Fruit fly (Drosophila melanogaster) whole organism, embryonic: ENCODE measurements around the gene Trhn.

Experiments used
- Adf1 ChIP-seq: fragments of 200-800 bp; sonication (Bioruptor generic); IDR thresholded peaks from 2 replicates; pipeline ENCODE4 v1.3.6; 2022; ENCODE audit warnings: missing biosample characterization, missing genetic modification characterization
- B-H2 ChIP-seq: fragments of 200-800 bp; sonication (Bioruptor generic); optimal IDR thresholded peaks from 2 replicates; lab custom pipeline; 2018; ENCODE audit warnings: missing biosample characterization, mild to moderate bottlenecking, missing genetic modification characterization
- Blimp-1 ChIP-seq: fragments of 200-800 bp; sonication (Bioruptor generic); optimal IDR thresholded peaks from 3 replicates; lab custom pipeline; 2018; ENCODE audit warnings: missing biosample characterization, missing genetic modification characterization, mild to moderate bottlenecking, moderate library complexity, missing genetic modification reagents
- CG10462 ChIP-seq: fragments of 200-800 bp; sonication (Bioruptor generic); optimal IDR thresholded peaks from 2 replicates; lab custom pipeline; 2016; ENCODE audit warnings: missing biosample characterization, missing genetic modification characterization
- CG11247 ChIP-seq: fragments of 200-800 bp; sonication (Bioruptor generic); IDR thresholded peaks from 2 replicates; pipeline ENCODE4 v1.3.6; 2022; ENCODE audit warnings: missing biosample characterization, missing genetic modification characterization
- CG11456 ChIP-seq: fragments of 200-800 bp; sonication (Bioruptor generic); IDR thresholded peaks from 3 replicates; pipeline ENCODE4 v1.3.6; 2022; ENCODE audit warnings: missing biosample characterization, missing genetic modification characterization
- CG12155 ChIP-seq: fragments of 200-800 bp; sonication (Bioruptor generic); optimal IDR thresholded peaks from 3 replicates; lab custom pipeline; 2016; ENCODE audit warnings: missing biosample characterization, missing genetic modification characterization
- CG14014 ChIP-seq: fragments of 200-800 bp; sonication (Bioruptor generic); IDR thresholded peaks from 2 replicates; pipeline ENCODE4 v1.3.6; 2022; ENCODE audit warnings: missing biosample characterization, missing genetic modification characterization
- CG14441 ChIP-seq: fragments of 200-800 bp; sonication (Bioruptor generic); IDR thresholded peaks from 2 replicates; pipeline ENCODE4 v1.3.6; 2022; ENCODE audit warnings: missing biosample characterization, missing genetic modification characterization
- CG14965 ChIP-seq: fragments of 200-800 bp; sonication (Bioruptor generic); optimal IDR thresholded peaks from 2 replicates; lab custom pipeline; 2016; ENCODE audit warnings: missing biosample characterization, missing genetic modification characterization, borderline replicate concordance
- CG17328 ChIP-seq: fragments of 200-800 bp; sonication (Bioruptor generic); IDR thresholded peaks from 2 replicates; pipeline ENCODE4 v1.3.6; 2022; ENCODE audit warnings: missing biosample characterization, missing genetic modification characterization
- CG1832 ChIP-seq: fragments of 200-800 bp; sonication (Bioruptor generic); optimal IDR thresholded peaks from 2 replicates; lab custom pipeline; 2017; ENCODE audit warnings: missing biosample characterization, mild to moderate bottlenecking, missing genetic modification characterization, inconsistent platforms
- CG2875 ChIP-seq: fragments of 200-800 bp; sonication (Bioruptor generic); optimal IDR thresholded peaks from 2 replicates; lab custom pipeline; 2017; ENCODE audit warnings: missing biosample characterization, mild to moderate bottlenecking, missing genetic modification characterization, missing genetic modification reagents
- CG31224 ChIP-seq: fragments of 200-800 bp; sonication (Bioruptor generic); IDR thresholded peaks from 2 replicates; pipeline ENCODE4 v1.3.6; 2022; ENCODE audit warnings: missing biosample characterization, missing genetic modification characterization
- CG3163 ChIP-seq: fragments of 200-800 bp; sonication (Bioruptor generic); optimal IDR thresholded peaks from 3 replicates; lab custom pipeline; 2016; ENCODE audit warnings: missing biosample characterization, missing genetic modification characterization
- CG3281 ChIP-seq: fragments of 200-800 bp; sonication (Bioruptor generic); optimal IDR thresholded peaks from 3 replicates; lab custom pipeline; 2017; ENCODE audit warnings: missing biosample characterization, mild to moderate bottlenecking, missing genetic modification characterization
- CG34224 ChIP-seq: fragments of 200-800 bp; sonication (Bioruptor generic); IDR thresholded peaks from 3 replicates; pipeline ENCODE4 v1.3.6; 2022; ENCODE audit warnings: missing biosample characterization, missing genetic modification characterization; ENCODE audit not compliant: partially characterized antibody
- CG7839 ChIP-seq: fragments of 200-800 bp; sonication (Bioruptor generic); optimal IDR thresholded peaks from 3 replicates; lab custom pipeline; 2018; ENCODE audit warnings: missing biosample characterization, mild to moderate bottlenecking, missing genetic modification characterization, moderate library complexity
- CG9932 ChIP-seq: fragments of 200-800 bp; sonication (Bioruptor generic); IDR thresholded peaks from 2 replicates; pipeline ENCODE4 v1.3.6; 2022; ENCODE audit warnings: missing biosample characterization, missing genetic modification characterization
- Dek ChIP-seq: fragments of 200-800 bp; sonication (Bioruptor generic); optimal IDR thresholded peaks from 3 replicates; lab custom pipeline; 2019; ENCODE audit warnings: missing biosample characterization, mild to moderate bottlenecking, missing genetic modification characterization, moderate library complexity
- Elba2 ChIP-seq: fragments of 200-800 bp; sonication (Bioruptor generic); optimal IDR thresholded peaks from 3 replicates; lab custom pipeline; 2016; ENCODE audit warnings: missing biosample characterization, missing genetic modification characterization
- HHEX ChIP-seq: fragments of 200-800 bp; sonication (Bioruptor generic); optimal IDR thresholded peaks from 3 replicates; lab custom pipeline; 2017; ENCODE audit warnings: missing biosample characterization, mild to moderate bottlenecking, missing genetic modification characterization, missing genetic modification reagents
- Hsf ChIP-seq: fragments of 200-800 bp; sonication (Bioruptor generic); optimal IDR thresholded peaks from 3 replicates; lab custom pipeline; 2016; ENCODE audit warnings: missing biosample characterization, missing genetic modification characterization
- Lpt ChIP-seq: fragments of >200 bp; optimal IDR thresholded peaks from 2 replicates; lab custom pipeline; 2018; ENCODE audit warnings: missing biosample characterization, missing genetic modification characterization
- NFAT ChIP-seq: fragments of 200-800 bp; sonication (Bioruptor generic); IDR thresholded peaks from 2 replicates; pipeline ENCODE4 v1.3.6; 2022; ENCODE audit warnings: missing biosample characterization, missing genetic modification characterization
- Oaz ChIP-seq: fragments of 200-800 bp; sonication (Bioruptor generic); IDR thresholded peaks from 2 replicates; pipeline ENCODE4 v1.3.6; 2022; ENCODE audit warnings: missing biosample characterization, missing genetic modification characterization
- Oli ChIP-seq: fragments of 200-800 bp; sonication (Bioruptor generic); optimal IDR thresholded peaks from 2 replicates; lab custom pipeline; 2018; ENCODE audit warnings: missing biosample characterization, mild to moderate bottlenecking, missing genetic modification characterization, moderate library complexity
- Sin3A ChIP-seq: fragments of >200 bp; optimal IDR thresholded peaks from 2 replicates; lab custom pipeline; 2018
- Sox102F ChIP-seq: fragments of 200-800 bp; sonication (Bioruptor generic); optimal IDR thresholded peaks from 2 replicates; lab custom pipeline; 2018; ENCODE audit warnings: missing biosample characterization, mild to moderate bottlenecking, missing genetic modification characterization, moderate library complexity
- Trl ChIP-seq, 3 experiments: fragments of >200 bp in 2 of 3; fragments of 200-800 bp in 1 of 3; sonication (Bioruptor generic) in 1 of 3; optimal IDR thresholded peaks; 2 replicates in 1 of 3; 3 replicates in 2 of 3; lab custom pipeline; 2016 to 2017; ENCODE audit warnings: missing biosample characterization in 1 of 3, missing genetic modification characterization in 1 of 3
- aop ChIP-seq: fragments of 200-800 bp; sonication (Bioruptor generic); IDR thresholded peaks from 2 replicates; pipeline ENCODE4 v1.3.6; 2022; ENCODE audit warnings: missing biosample characterization, missing genetic modification characterization
- ase ChIP-seq: fragments of 200-800 bp; sonication (Bioruptor generic); IDR thresholded peaks from 3 replicates; pipeline ENCODE4 v1.3.6; 2022; ENCODE audit warnings: missing biosample characterization, missing genetic modification characterization
- ash1 ChIP-seq: fragments of 200-800 bp; sonication (Bioruptor generic); optimal IDR thresholded peaks from 2 replicates; lab custom pipeline; 2018; ENCODE audit warnings: missing biosample characterization, mild to moderate bottlenecking, missing genetic modification characterization
- bcd ChIP-seq: fragments of 200-800 bp; sonication (Bioruptor generic); optimal IDR thresholded peaks from 2 replicates; lab custom pipeline; 2017; ENCODE audit warnings: missing biosample characterization, mild to moderate bottlenecking, missing genetic modification characterization
- cad ChIP-seq: fragments of >200 bp; optimal IDR thresholded peaks from 2 replicates; lab custom pipeline; 2017; ENCODE audit warnings: missing biosample characterization, missing genetic modification characterization
- cg ChIP-seq: fragments of 200-800 bp; sonication (Bioruptor generic); optimal IDR thresholded peaks from 3 replicates; lab custom pipeline; 2019; ENCODE audit warnings: missing biosample characterization, mild to moderate bottlenecking, missing genetic modification characterization, moderate library complexity
- crc ChIP-seq: fragments of 200-800 bp; sonication (Bioruptor generic); optimal IDR thresholded peaks from 2 replicates; lab custom pipeline; 2016; ENCODE audit warnings: missing biosample characterization, missing genetic modification characterization
- danr ChIP-seq: fragments of 200-800 bp; sonication (Bioruptor generic); IDR thresholded peaks from 2 replicates; pipeline ENCODE4 v1.3.6; 2022; ENCODE audit warnings: missing biosample characterization, missing genetic modification characterization
- dmrt11E ChIP-seq: fragments of 200-800 bp; sonication (Bioruptor generic); optimal IDR thresholded peaks from 3 replicates; lab custom pipeline; 2018; ENCODE audit warnings: missing biosample characterization, mild to moderate bottlenecking, missing genetic modification characterization, moderate library complexity
- fd3F ChIP-seq: fragments of 200-800 bp; sonication (Bioruptor generic); optimal IDR thresholded peaks from 2 replicates; lab custom pipeline; 2018; ENCODE audit warnings: missing biosample characterization, mild to moderate bottlenecking, missing genetic modification characterization, moderate library complexity
- insv ChIP-seq, 2 experiments: fragments of 200-800 bp; sonication (Bioruptor generic); optimal IDR thresholded peaks; 3 replicates each; lab custom pipeline; 2016 to 2018; ENCODE audit warnings: missing biosample characterization in 2 of 2, missing genetic modification characterization in 2 of 2
- pfk ChIP-seq: fragments of 200-800 bp; sonication (Bioruptor generic); optimal IDR thresholded peaks from 2 replicates; lab custom pipeline; 2018; ENCODE audit warnings: missing biosample characterization, mild to moderate bottlenecking, missing genetic modification characterization, moderate library complexity
- schlank ChIP-seq: fragments of 200-800 bp; sonication (Bioruptor generic); optimal IDR thresholded peaks from 2 replicates; lab custom pipeline; 2018; ENCODE audit warnings: missing biosample characterization, mild to moderate bottlenecking, missing genetic modification characterization
- sob ChIP-seq: fragments of 200-800 bp; sonication (Bioruptor generic); IDR thresholded peaks from 2 replicates; pipeline ENCODE4 v1.3.6; 2022; ENCODE audit warnings: missing biosample characterization, missing genetic modification characterization
- tin ChIP-seq: fragments of 200-800 bp; sonication (Bioruptor generic); optimal IDR thresholded peaks from 3 replicates; lab custom pipeline; 2016; ENCODE audit warnings: missing biosample characterization, missing genetic modification characterization
- twi ChIP-seq: fragments of 200-800 bp; optimal IDR thresholded peaks from 2 replicates; lab custom pipeline; 2019; ENCODE audit warnings: missing biosample characterization, mild to moderate bottlenecking, missing genetic modification characterization, moderate library complexity
- unpg ChIP-seq: fragments of 200-800 bp; sonication (Bioruptor generic); optimal IDR thresholded peaks from 3 replicates; lab custom pipeline; 2018; ENCODE audit warnings: missing biosample characterization, mild to moderate bottlenecking, missing genetic modification characterization, moderate library complexity
- vvl ChIP-seq: fragments of 200-800 bp; sonication (Bioruptor generic); IDR thresholded peaks from 2 replicates; pipeline ENCODE4 v1.3.6; 2022; ENCODE audit warnings: missing biosample characterization, missing genetic modification characterization
- wor ChIP-seq: fragments of 200-800 bp; sonication (Bioruptor generic); IDR thresholded peaks from 2 replicates; pipeline ENCODE4 v1.3.6; 2022; ENCODE audit warnings: missing biosample characterization, missing genetic modification characterization
- z ChIP-seq: fragments of 200-800 bp; sonication (Bioruptor generic); IDR thresholded peaks from 3 replicates; pipeline ENCODE4 v1.3.6; 2022; ENCODE audit warnings: missing biosample characterization, missing genetic modification characterization
- zen ChIP-seq: fragments of 200-800 bp; sonication (Bioruptor generic); optimal IDR thresholded peaks from 3 replicates; lab custom pipeline; 2018; ENCODE audit warnings: missing biosample characterization, mild to moderate bottlenecking, missing genetic modification characterization, moderate library complexity

The Trhn gene

dm6 chr3L:1151691-1152090, 41.3 kb downstream of the Trhn start (continued):
- TF ChIP-seq tin (GFP tag; lab: Kevin White, UChicago) (peak; percentile 27), crc (no peak), schlank (tag; lab: Kevin White, UChicago) (peak; percentile 10), HHEX (GFP tag; lab: Kevin White, UChicago) (peak; percentile 50), ash1 (GFP tag; lab: Kevin White, UChicago) (no peak), z (GFP tag; lab: Robert Waterston, UW) (no peak), CG17328 (GFP tag; lab: Robert Waterston, UW) (peak; percentile 56), ase (GFP tag; lab: Robert Waterston, UW) (peak; percentile 56; the same call in 1 of the 3 replicates), CG2875 (GFP tag; lab: Kevin White, UChicago) (no peak), Dek (tag; lab: Kevin White, UChicago) (peak; percentile 49), Lpt (GFP tag; lab: Kevin White, UChicago) (no peak), fd3F (GFP tag; lab: Kevin White, UChicago) (peak; percentile 20), zen (tag; lab: Kevin White, UChicago) (peak; percentile 20), Blimp-1 (peak; percentile 38), twi (no peak), CG7839 (peak; percentile 58), aop (GFP tag; lab: Robert Waterston, UW) (no peak), CG3163 (no peak), Trl (optimal IDR thresholded peaks at IDR 0.05; lab: Kevin White, UChicago) (no peak), Trl (GFP tag; optimal IDR thresholded peaks at IDR 0.05; lab: Kevin White, UChicago) (no peak), CG9932 (GFP tag; lab: Robert Waterston, UW) (peak; percentile 63), Hsf (GFP tag; lab: Kevin White, UChicago) (peak; percentile 10), CG34224 (no peak), Oaz (GFP tag; lab: Robert Waterston, UW) (peak; percentile 47), CG14014 (peak; percentile 63), danr (GFP tag; lab: Robert Waterston, UW) (no peak), cad (GFP tag; lab: Kevin White, UChicago) (no peak), Sox102F (GFP tag; lab: Kevin White, UChicago) (peak; percentile 46), sob (peak; percentile 67), Elba2 (GFP tag; lab: Kevin White, UChicago) (no peak), wor (no peak), vvl (peak; percentile 63), CG14441 (GFP tag; lab: Robert Waterston, UW) (peak; percentile 71), insv (GFP tag; optimal IDR thresholded peaks at IDR 0.05; lab: Kevin White, UChicago) (no peak), NFAT (GFP tag; lab: Robert Waterston, UW) (peak; percentile 59), Adf1 (0 out of 2 replicates have a peak, but pooled peaks have one; percentile 9), Sin3A (no peak), dmrt11E (tag; lab: Kevin White, UChicago) (no peak), B-H2 (GFP tag; lab: Kevin White, UChicago) (no peak), CG14965 (no peak), CG3281 (peak; percentile 64), CG11247 (peak; percentile 70; the same call in 1 of the 2 replicates), cg (GFP tag; lab: Kevin White, UChicago) (no peak), unpg (GFP tag; lab: Kevin White, UChicago) (peak; percentile 59), CG11456 (GFP tag; lab: Robert Waterston, UW) (peak; percentile 61; the same call in 2 of the 3 replicates), CG31224 (peak; percentile 50; the same call in 1 of the 2 replicates), CG1832 (GFP tag; lab: Kevin White, UChicago) (no peak), CG10462 (GFP tag; lab: Kevin White, UChicago) (no peak), pfk (GFP tag; lab: Kevin White, UChicago) (no peak), CG12155 (GFP tag; lab: Kevin White, UChicago) (peak; percentile 36), bcd (peak; percentile 49), Oli (tag; lab: Kevin White, UChicago) (peak; percentile 52)
